Worm (Caenorhabditis elegans) whole organism, early embryonic: ENCODE results near the gene T25D1.1.

Experiments used
- B0310.2 ChIP-seq: sonication (generic microtip); optimal IDR thresholded peaks from 2 replicates; lab custom pipeline; 2016; ENCODE audit warnings: mild to moderate bottlenecking, missing genetic modification characterization, missing compliant biosample characterization
- F13C5.2 ChIP-seq: sonication (generic microtip); optimal IDR thresholded peaks from 2 replicates; lab custom pipeline; 2017; ENCODE audit warnings: mild to moderate bottlenecking, missing genetic modification characterization, inconsistent platforms, missing compliant biosample characterization
- aly-1 ChIP-seq: sonication (generic microtip); optimal IDR thresholded peaks from 2 replicates; lab custom pipeline; 2016; ENCODE audit warnings: missing genetic modification characterization, missing compliant biosample characterization
- ama-1 ChIP-seq: fragments of 150-350 bp; optimal IDR thresholded peaks from 2 replicates; lab custom pipeline; 2014
- ceh-36 ChIP-seq: sonication (generic microtip); optimal IDR thresholded peaks from 2 replicates; lab custom pipeline; 2016; ENCODE audit warnings: missing genetic modification characterization, inconsistent platforms, missing compliant biosample characterization
- ets-7 ChIP-seq: sonication (generic microtip); optimal IDR thresholded peaks from 2 replicates; lab custom pipeline; 2016; ENCODE audit warnings: missing genotype, missing genetic modification characterization, missing compliant biosample characterization
- flt-1 ChIP-seq: fragments of 200-800 bp; sonication (Bioruptor generic); IDR thresholded peaks from 2 replicates; pipeline ENCODE4 v1.3.6; 2022; ENCODE audit warnings: missing genetic modification characterization, missing compliant biosample characterization
- hmbx-1 ChIP-seq: sonication (generic microtip); optimal IDR thresholded peaks from 2 replicates; lab custom pipeline; 2016; ENCODE audit warnings: mild to moderate bottlenecking, missing genetic modification characterization, missing compliant biosample characterization
- hmg-4 ChIP-seq: fragments of 200-800 bp; sonication (Bioruptor generic); optimal IDR thresholded peaks from 2 replicates; lab custom pipeline; 2018; ENCODE audit warnings: mild to moderate bottlenecking, missing genetic modification characterization, missing compliant biosample characterization
- scrt-1 ChIP-seq: fragments of 200-800 bp; sonication (Bioruptor generic); IDR thresholded peaks from 2 replicates; pipeline ENCODE4 v1.3.6; 2022; ENCODE audit warnings: missing genetic modification characterization, missing compliant biosample characterization
- sea-1 ChIP-seq: fragments of 200-800 bp; sonication (Bioruptor generic); conservative IDR thresholded peaks from 2 replicates; pipeline ENCODE4 v1.3.6; 2022; ENCODE audit warnings: missing genetic modification characterization, missing compliant biosample characterization
- tbx-11 ChIP-seq: fragments of 200-800 bp; sonication (Bioruptor generic); IDR thresholded peaks from 2 replicates; pipeline ENCODE4 v1.3.6; 2022; ENCODE audit warnings: missing genetic modification characterization, missing compliant biosample characterization
- tra-4 ChIP-seq: sonication (generic microtip); optimal IDR thresholded peaks from 2 replicates; lab custom pipeline; 2017; ENCODE audit warnings: missing genetic modification characterization, missing compliant biosample characterization

DNA sequence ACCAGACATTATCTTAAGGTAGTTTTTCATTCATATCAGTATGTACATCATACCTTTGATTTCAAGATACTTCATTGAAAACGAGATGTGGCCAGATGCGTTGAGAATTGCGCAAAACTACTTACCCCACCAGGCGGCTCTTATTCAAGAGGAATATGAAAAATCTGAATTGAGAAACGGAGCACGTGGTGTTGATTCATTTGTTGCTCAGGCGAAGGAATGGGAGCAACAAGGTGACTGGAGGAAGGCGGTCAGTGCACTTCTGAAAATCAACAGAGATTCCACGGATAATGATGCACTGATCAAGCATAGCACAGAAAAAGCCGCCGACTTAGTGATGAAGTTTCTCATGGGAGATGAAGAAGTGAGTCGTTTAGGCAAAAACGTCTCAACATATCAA lies 28.7 kb downstream of the T25D1.1 start:
- no peak for TF ChIP-seq sea-1 (GFP tag; lab: Robert Waterston, UW)
- no peak for TF ChIP-seq ama-1 (lab: Kevin White, UChicago)
- no peak for TF ChIP-seq ets-7 (tag; lab: Kevin White, UChicago)
- no peak for TF ChIP-seq ceh-36 (tag; lab: Kevin White, UChicago)
- TF ChIP-seq tbx-11 = no peak
- TF ChIP-seq flt-1 (GFP tag; lab: Robert Waterston, UW) = no peak
- TF ChIP-seq B0310.2 (tag; lab: Kevin White, UChicago) = no peak
- no peak for TF ChIP-seq hmbx-1 (tag; lab: Kevin White, UChicago)
- TF ChIP-seq scrt-1 (GFP tag; lab: Robert Waterston, UW) = no peak
- TF ChIP-seq tra-4 = no peak
- no peak for TF ChIP-seq hmg-4 (GFP tag; lab: Kevin White, UChicago)
- no peak for TF ChIP-seq aly-1
- TF ChIP-seq F13C5.2 = no peak
